Worm (Caenorhabditis elegans) whole organism, young adult: ENCODE measurements around the gene cat-1.

Experiments used
- F10E7.11 ChIP-seq: sonication (generic microtip); optimal IDR thresholded peaks from 2 replicates; lab custom pipeline; 2017; ENCODE audit warnings: mild to moderate bottlenecking, missing genetic modification characterization, moderate library complexity, missing compliant biosample characterization
- F23B12.7 ChIP-seq: sonication (generic microtip); optimal IDR thresholded peaks from 2 replicates; lab custom pipeline; 2017; ENCODE audit warnings: missing genetic modification characterization, mild to moderate bottlenecking, missing compliant biosample characterization, antibody characterized with exemption, moderate library complexity; ENCODE audit not compliant: insufficient read depth
- F33H1.4 ChIP-seq: fragments of 200-800 bp; sonication (Bioruptor generic); IDR thresholded peaks from 2 replicates; pipeline ENCODE4 v1.3.6; 2022; ENCODE audit warnings: missing genetic modification reagents, missing genetic modification characterization, missing compliant biosample characterization
- F39B2.1 ChIP-seq: fragments of 200-800 bp; sonication (Bioruptor generic); IDR thresholded peaks from 2 replicates; pipeline ENCODE4 v1.3.6; 2022; ENCODE audit warnings: missing genetic modification reagents, missing genetic modification characterization, missing compliant biosample characterization
- F49E8.2 ChIP-seq: sonication (generic microtip); optimal IDR thresholded peaks from 3 replicates; lab custom pipeline; 2017; ENCODE audit warnings: missing genetic modification characterization, mild to moderate bottlenecking, missing compliant biosample characterization, antibody characterized with exemption, moderate library complexity; ENCODE audit not compliant: insufficient read depth
- F57A8.1 ChIP-seq: fragments of 200-800 bp; sonication (Bioruptor generic); optimal IDR thresholded peaks from 2 replicates; lab custom pipeline; 2018; ENCODE audit warnings: mild to moderate bottlenecking, missing genetic modification characterization, moderate library complexity, missing compliant biosample characterization
- K12H6.12 ChIP-seq: fragments of 200-800 bp; sonication (Bioruptor generic); optimal IDR thresholded peaks from 2 replicates; lab custom pipeline; 2018; ENCODE audit warnings: mild to moderate bottlenecking, missing genetic modification characterization, missing compliant biosample characterization
- T07F8.4 ChIP-seq: sonication (generic microtip); optimal IDR thresholded peaks from 2 replicates; lab custom pipeline; 2016; ENCODE audit warnings: mild to moderate bottlenecking, missing genetic modification characterization, moderate library complexity, missing compliant biosample characterization
- Y56A3A.18 ChIP-seq: fragments of 200-800 bp; sonication (Bioruptor generic); IDR thresholded peaks from 2 replicates; pipeline ENCODE4 v1.3.6; 2022; ENCODE audit warnings: missing genetic modification reagents, missing genetic modification characterization, missing compliant biosample characterization
- ama-1 ChIP-seq, 3 experiments: fragments of 150-350 bp in 1 of 3; sonication (generic microtip) in 2 of 3; optimal IDR thresholded peaks; 2 replicates each; lab custom pipeline; 2014 to 2018; ENCODE audit warnings: missing biosample characterization in 2 of 3, missing genetic modification characterization in 2 of 3, missing genetic modification reagents in 2 of 3
- aptf-2 ChIP-seq: fragments of 200-800 bp; sonication (Bioruptor generic); conservative IDR thresholded peaks from 2 replicates; pipeline ENCODE4 v1.3.6; 2022; ENCODE audit warnings: missing genetic modification reagents, missing genetic modification characterization, missing compliant biosample characterization
- attf-6 ChIP-seq: fragments of 200-800 bp; sonication (Bioruptor generic); IDR thresholded peaks from 2 replicates; pipeline ENCODE4 v1.3.6; 2022; ENCODE audit warnings: missing genetic modification reagents, missing genetic modification characterization, missing compliant biosample characterization
- bed-1 ChIP-seq: fragments of 200-800 bp; sonication (Bioruptor generic); IDR thresholded peaks from 2 replicates; pipeline ENCODE4 v1.3.6; 2022; ENCODE audit warnings: missing genetic modification reagents, missing genetic modification characterization, missing compliant biosample characterization
- bed-2 ChIP-seq: fragments of 200-800 bp; sonication (Bioruptor generic); IDR thresholded peaks from 2 replicates; pipeline ENCODE4 v1.3.6; 2022; ENCODE audit warnings: missing genetic modification reagents, missing genetic modification characterization, missing compliant biosample characterization
- cebp-1 ChIP-seq, 2 experiments: fragments of 200-800 bp in 1 of 2; sonication (Bioruptor generic) in 1 of 2; sonication (generic microtip) in 1 of 2; IDR thresholded peaks in 1 of 2; optimal IDR thresholded peaks in 1 of 2; 2 replicates each; pipeline versions ENCODE4 v1.3.6 to Lab custom; 2017 to 2022; ENCODE audit warnings: missing compliant biosample characterization in 2 of 2, missing genetic modification characterization in 2 of 2, mild to moderate bottlenecking in 1 of 2, missing genetic modification reagents in 1 of 2, moderate library complexity in 1 of 2
- ceh-40 ChIP-seq: fragments of 200-800 bp; sonication (Bioruptor generic); IDR thresholded peaks from 2 replicates; pipeline ENCODE4 v1.3.6; 2022; ENCODE audit warnings: missing genetic modification characterization, missing compliant biosample characterization
- egrh-3 ChIP-seq: fragments of 200-800 bp; sonication (Bioruptor generic); IDR thresholded peaks from 2 replicates; pipeline ENCODE4 v1.3.6; 2022; ENCODE audit warnings: missing genetic modification reagents, missing genetic modification characterization, missing compliant biosample characterization
- ets-4 ChIP-seq: fragments of 200-800 bp; sonication (Bioruptor generic); optimal IDR thresholded peaks from 2 replicates; lab custom pipeline; 2018; ENCODE audit warnings: mild to moderate bottlenecking, missing genetic modification characterization, missing compliant biosample characterization
- gei-17 ChIP-seq: fragments of 200-800 bp; sonication (Bioruptor generic); optimal IDR thresholded peaks from 2 replicates; lab custom pipeline; 2018; ENCODE audit warnings: mild to moderate bottlenecking, missing genetic modification characterization, missing compliant biosample characterization
- him-1 ChIP-seq: sonication (generic microtip); optimal IDR thresholded peaks from 2 replicates; lab custom pipeline; 2016; ENCODE audit warnings: missing genotype, missing genetic modification reagents, missing genetic modification characterization, missing compliant biosample characterization
- hlh-12 ChIP-seq: sonication (generic microtip); optimal IDR thresholded peaks from 2 replicates; lab custom pipeline; 2016; ENCODE audit warnings: missing genetic modification characterization, missing compliant biosample characterization
- hlh-26 ChIP-seq: fragments of 200-800 bp; sonication (Bioruptor generic); conservative IDR thresholded peaks from 2 replicates; pipeline ENCODE4 v1.3.6; 2022; ENCODE audit warnings: missing genetic modification reagents, missing genetic modification characterization, missing compliant biosample characterization
- hmg-1.2 ChIP-seq: fragments of 200-800 bp; sonication (Bioruptor generic); IDR thresholded peaks from 2 replicates; pipeline ENCODE4 v1.3.6; 2022; ENCODE audit warnings: missing genetic modification reagents, missing genetic modification characterization, missing compliant biosample characterization
- hmg-20 ChIP-seq: fragments of 200-800 bp; sonication (Bioruptor generic); IDR thresholded peaks from 2 replicates; pipeline ENCODE4 v1.3.6; 2022; ENCODE audit warnings: missing genetic modification reagents, missing genetic modification characterization, missing compliant biosample characterization
- lag-1 ChIP-seq: fragments of 200-800 bp; sonication (Bioruptor generic); IDR thresholded peaks from 2 replicates; pipeline ENCODE4 v1.3.6; 2022; ENCODE audit warnings: missing genetic modification reagents, missing genetic modification characterization, missing compliant biosample characterization
- let-607 ChIP-seq, 2 experiments: fragments of 200-800 bp in 1 of 2; sonication (Bioruptor generic) in 1 of 2; sonication (generic microtip) in 1 of 2; optimal IDR thresholded peaks; 2 replicates each; lab custom pipeline; 2016 to 2018; ENCODE audit warnings: mild to moderate bottlenecking in 2 of 2, missing compliant biosample characterization in 2 of 2, missing genetic modification characterization in 2 of 2, moderate library complexity in 2 of 2, missing genotype in 1 of 2
- lin-26 ChIP-seq: fragments of 200-800 bp; sonication (Bioruptor generic); IDR thresholded peaks from 2 replicates; pipeline ENCODE4 v1.3.6; 2022; ENCODE audit warnings: missing genetic modification reagents, missing genetic modification characterization, missing compliant biosample characterization
- lin-54 ChIP-seq: fragments of 200-800 bp; sonication (Bioruptor generic); optimal IDR thresholded peaks from 2 replicates; lab custom pipeline; 2018; ENCODE audit warnings: mild to moderate bottlenecking, missing genetic modification characterization, missing compliant biosample characterization
- lsl-1 ChIP-seq: fragments of 200-800 bp; sonication (Bioruptor generic); optimal IDR thresholded peaks from 2 replicates; lab custom pipeline; 2018; ENCODE audit warnings: mild to moderate bottlenecking, missing genetic modification characterization, moderate library complexity, missing compliant biosample characterization
- madf-8 ChIP-seq: fragments of 200-800 bp; sonication (Bioruptor generic); conservative IDR thresholded peaks from 2 replicates; pipeline ENCODE4 v1.3.6; 2022; ENCODE audit warnings: missing genetic modification reagents, missing genetic modification characterization, missing compliant biosample characterization
- mel-28 ChIP-seq: sonication (generic microtip); optimal IDR thresholded peaks from 2 replicates; lab custom pipeline; 2016; ENCODE audit warnings: borderline replicate concordance, mild to moderate bottlenecking, missing genetic modification characterization, missing compliant biosample characterization
- nhr-120 ChIP-seq: fragments of 200-800 bp; sonication (Bioruptor generic); IDR thresholded peaks from 2 replicates; pipeline ENCODE4 v1.3.6; 2022; ENCODE audit warnings: missing genetic modification characterization, missing compliant biosample characterization
- nhr-80 ChIP-seq: sonication (generic microtip); optimal IDR thresholded peaks from 2 replicates; lab custom pipeline; 2016; ENCODE audit warnings: missing genetic modification characterization, missing compliant biosample characterization
- pbrm-1 ChIP-seq: fragments of 200-800 bp; sonication (Bioruptor generic); IDR thresholded peaks from 2 replicates; pipeline ENCODE4 v1.3.6; 2022; ENCODE audit warnings: missing genetic modification reagents, missing genetic modification characterization, missing compliant biosample characterization
- rcor-1 ChIP-seq: fragments of 200-800 bp; sonication (Bioruptor generic); IDR thresholded peaks from 2 replicates; pipeline ENCODE4 v1.3.6; 2022; ENCODE audit warnings: missing genetic modification reagents, missing genetic modification characterization, missing compliant biosample characterization
- rpc-1 ChIP-seq, 2 experiments: fragments of 150-350 bp in 1 of 2; sonication (generic microtip) in 1 of 2; optimal IDR thresholded peaks; 2 replicates each; lab custom pipeline; 2014 to 2018; ENCODE audit warnings: missing biosample characterization in 1 of 2, missing genetic modification characterization in 1 of 2, missing genetic modification reagents in 1 of 2, missing genotype in 1 of 2
- sdz-38 ChIP-seq: sonication (generic microtip); optimal IDR thresholded peaks from 2 replicates; lab custom pipeline; 2016; ENCODE audit warnings: missing genotype, missing genetic modification characterization, missing compliant biosample characterization
- snpc-1.1 ChIP-seq: sonication (generic microtip); optimal IDR thresholded peaks from 2 replicates; lab custom pipeline; 2017; ENCODE audit warnings: missing genetic modification characterization, mild to moderate bottlenecking, missing compliant biosample characterization, antibody characterized with exemption, moderate library complexity, missing genotype, missing genetic modification reagents; ENCODE audit not compliant: insufficient read depth
- snpc-3.4 ChIP-seq: sonication (generic microtip); optimal IDR thresholded peaks from 2 replicates; lab custom pipeline; 2017; ENCODE audit warnings: missing genetic modification characterization, mild to moderate bottlenecking, missing compliant biosample characterization, antibody characterized with exemption, moderate library complexity, missing genotype, missing genetic modification reagents
- unc-130 ChIP-seq: sonication (generic microtip); optimal IDR thresholded peaks from 2 replicates; lab custom pipeline; 2016; ENCODE audit warnings: missing genetic modification reagents, missing genetic modification characterization, missing compliant biosample characterization
- xnd-1 ChIP-seq: sonication (generic microtip); optimal IDR thresholded peaks from 2 replicates; lab custom pipeline; 2016; ENCODE audit warnings: missing genotype, missing genetic modification reagents, missing genetic modification characterization, missing compliant biosample characterization
- ztf-22 ChIP-seq: fragments of 200-800 bp; sonication (Bioruptor generic); optimal IDR thresholded peaks from 2 replicates; lab custom pipeline; 2018; ENCODE audit warnings: mild to moderate bottlenecking, missing genetic modification characterization, moderate library complexity, missing compliant biosample characterization
- ztf-26 ChIP-seq: sonication (generic microtip); optimal IDR thresholded peaks from 2 replicates; lab custom pipeline; 2017; ENCODE audit warnings: missing genetic modification characterization, missing compliant biosample characterization
- ztf-6 ChIP-seq: fragments of 200-800 bp; sonication (Bioruptor generic); IDR thresholded peaks from 2 replicates; pipeline ENCODE4 v1.3.6; 2022; ENCODE audit warnings: missing genetic modification reagents, missing genetic modification characterization, missing compliant biosample characterization

Gene cat-1

DNA sequence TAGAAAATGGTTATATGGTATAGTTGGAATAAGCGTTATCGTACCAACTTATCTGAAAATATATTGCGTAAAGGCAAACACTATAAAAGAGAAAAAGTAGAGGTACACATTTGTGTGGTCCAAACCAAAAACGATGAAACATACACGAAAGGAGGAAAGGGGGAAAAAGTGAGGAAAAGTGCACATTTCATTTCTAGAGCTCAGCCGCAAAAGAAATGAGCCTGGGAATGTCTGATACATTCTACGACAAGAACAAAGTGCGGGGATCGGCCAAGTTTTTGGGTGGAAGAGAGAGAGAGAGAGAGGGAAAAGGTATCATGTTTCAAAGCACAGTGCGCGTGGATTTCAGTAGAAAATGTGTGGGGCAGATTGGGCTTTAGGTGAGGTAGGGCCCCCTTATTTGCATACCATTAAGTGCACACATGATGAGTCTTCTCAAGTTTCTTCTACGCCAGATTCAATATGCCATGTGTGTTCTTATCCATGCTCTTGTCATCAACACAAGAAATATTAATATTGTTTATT lies 23.3 kb upstream of the cat-1 start, which contains the start of gene rgs-6:
Gene rgs-6 (minus strand): TSS at position 51 of the 525 bp plus-strand sequence.
- TF ChIP-seq pbrm-1 (GFP tag; lab: Robert Waterston, UW) (no peak), rpc-1 (optimal IDR thresholded peaks at IDR 0.05; lab: Kevin White, UChicago) (no peak), rpc-1 (tag; optimal IDR thresholded peaks at IDR 0.05; lab: Kevin White, UChicago) (no peak), ztf-6 (GFP tag; lab: Robert Waterston, UW) (no peak), ztf-26 (tag; lab: Kevin White, UChicago) (no peak), cebp-1 (GFP tag; IDR thresholded peaks at IDR 0.05; lab: Robert Waterston, UW) (no peak), cebp-1 (tag; optimal IDR thresholded peaks at IDR 0.05; lab: Kevin White, UChicago) (no peak), nhr-80 (no peak), mel-28 (tag; lab: Kevin White, UChicago) (no peak), ets-4 (GFP tag; lab: Kevin White, UChicago) (no peak), madf-8 (no peak), unc-130 (no peak), bed-1 (GFP tag; lab: Robert Waterston, UW) (no peak), Y56A3A.18 (no peak), hmg-1.2 (GFP tag; lab: Robert Waterston, UW) (no peak), ama-1 (optimal IDR thresholded peaks at IDR 0.05; lab: Kevin White, UChicago) (no peak), ama-1 (GFP tag; optimal IDR thresholded peaks at IDR 0.05; lab: Kevin White, UChicago) (no peak), egrh-3 (GFP tag; lab: Robert Waterston, UW) (no peak), snpc-1.1 (no peak), xnd-1 (tag; lab: Kevin White, UChicago) (no peak)

DNA sequence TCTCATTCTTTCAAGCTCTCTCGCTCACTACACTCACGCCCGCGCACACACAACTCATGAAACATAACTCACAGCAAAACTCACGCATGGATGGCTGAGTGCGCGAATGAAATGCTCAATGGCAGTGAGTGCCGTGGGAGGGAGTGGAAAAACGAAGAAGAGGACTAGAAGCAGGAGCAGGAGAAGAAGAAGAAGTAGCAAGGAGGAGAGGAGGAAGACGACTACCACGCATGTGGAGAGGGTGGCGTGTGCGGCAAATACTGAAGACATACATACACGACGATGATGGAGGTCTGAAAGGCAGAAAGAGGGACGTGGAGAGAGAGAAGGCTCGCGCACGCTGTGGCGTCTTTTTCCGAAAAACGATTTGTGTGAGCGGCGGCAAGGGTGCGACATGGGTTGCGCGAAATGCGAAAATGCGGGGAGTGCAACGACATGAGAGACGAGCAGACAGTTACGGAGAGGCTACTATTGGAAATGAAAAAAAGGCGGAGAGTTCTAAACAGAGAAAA lies 18.5 kb upstream of the cat-1 start:
- TF ChIP-seq lag-1 (GFP tag; lab: Robert Waterston, UW) (no peak), gei-17 (GFP tag; lab: Kevin White, UChicago) (peak; percentile 13), F57A8.1 (GFP tag; lab: Kevin White, UChicago) (no peak), pbrm-1 (GFP tag; lab: Robert Waterston, UW) (no peak), nhr-120 (GFP tag; lab: Robert Waterston, UW) (no peak), ceh-40 (no peak), sdz-38 (tag; lab: Kevin White, UChicago) (no peak), cebp-1 (GFP tag; IDR thresholded peaks at IDR 0.05; lab: Robert Waterston, UW) (no peak), cebp-1 (tag; optimal IDR thresholded peaks at IDR 0.05; lab: Kevin White, UChicago) (peak; percentile 67), F49E8.2 (tag; lab: Kevin White, UChicago) (no peak), aptf-2 (no peak), ztf-26 (tag; lab: Kevin White, UChicago) (no peak), hmg-1.2 (GFP tag; lab: Robert Waterston, UW) (peak; percentile 19), snpc-3.4 (tag; lab: Kevin White, UChicago) (no peak), him-1 (tag; lab: Kevin White, UChicago) (no peak), hlh-12 (tag; lab: Kevin White, UChicago) (no peak), F39B2.1 (GFP tag; lab: Robert Waterston, UW) (no peak), let-607 (tag; optimal IDR thresholded peaks at IDR 0.05; lab: Kevin White, UChicago) (no peak), lsl-1 (GFP tag; lab: Kevin White, UChicago) (no peak), lin-26 (GFP tag; lab: Robert Waterston, UW) (no peak), attf-6 (GFP tag; lab: Robert Waterston, UW) (no peak), K12H6.12 (tag; lab: Kevin White, UChicago) (peak; percentile 76), bed-2 (GFP tag; lab: Robert Waterston, UW) (no peak), hlh-26 (GFP tag; lab: Robert Waterston, UW) (no peak), hmg-20 (no peak), F10E7.11 (tag; lab: Kevin White, UChicago) (no peak), snpc-1.1 (no peak), lin-54 (GFP tag; lab: Kevin White, UChicago) (peak; percentile 12), xnd-1 (tag; lab: Kevin White, UChicago) (no peak), ztf-22 (GFP tag; lab: Kevin White, UChicago) (no peak), F33H1.4 (no peak), F23B12.7 (tag; lab: Kevin White, UChicago) (no peak), rcor-1 (GFP tag; lab: Robert Waterston, UW) (no peak), T07F8.4 (tag; lab: Kevin White, UChicago) (no peak)
